Worm (Caenorhabditis elegans): ENCODE measurements around the gene gld-3.

Gene gld-3

DNA sequence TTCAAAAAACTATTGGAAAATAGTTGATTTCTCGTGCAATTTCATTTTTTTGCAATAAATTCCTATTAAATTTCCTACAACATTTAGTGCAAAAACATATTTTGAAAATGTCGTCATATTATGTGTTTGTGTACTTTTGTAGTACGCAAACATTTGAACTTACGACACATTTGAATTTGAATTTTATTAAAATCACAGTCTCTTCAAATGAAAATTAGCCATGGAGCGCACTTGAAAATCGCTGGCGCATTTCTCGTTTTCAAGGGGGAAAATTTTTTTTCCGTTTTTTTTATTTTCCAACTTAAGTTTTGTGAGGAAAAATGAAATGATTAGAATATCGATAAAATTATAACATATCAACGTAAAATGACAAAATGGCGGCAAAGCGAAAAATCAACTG is 15.1 kb downstream of the gld-3 start (continued):
- TF ChIP-seq die-1 (tag; optimal IDR thresholded peaks at IDR 0.05) (no peak), sea-2 (GFP tag; IDR thresholded peaks at IDR 0.05) (no peak), madf-10 (tag; optimal IDR thresholded peaks at IDR 0.05) (no peak), ccch-3 (GFP tag; optimal IDR thresholded peaks at IDR 0.05) (no peak), cebp-1 (GFP tag; IDR thresholded peaks at IDR 0.05) (no peak), cebp-1 (tag; optimal IDR thresholded peaks at IDR 0.05) (no peak), F33H1.4 (GFP tag; IDR thresholded peaks at IDR 0.05) (peak; percentile 61), F52B5.7 (tag; optimal IDR thresholded peaks at IDR 0.05) (no peak), pbrm-1 (GFP tag; IDR thresholded peaks at IDR 0.05) (no peak), athp-1 (tag; optimal IDR thresholded peaks at IDR 0.05) (no peak), akir-1 (GFP tag; optimal IDR thresholded peaks at IDR 0.05) (no peak), rpc-1 (optimal IDR thresholded peaks at IDR 0.05) (no peak), rpc-1 (tag; optimal IDR thresholded peaks at IDR 0.05) (no peak), nhr-179 (tag; optimal IDR thresholded peaks at IDR 0.05) (no peak), Y79H2A.3 (GFP tag; conservative IDR thresholded peaks at IDR 0.05) (no peak), let-607 (tag; optimal IDR thresholded peaks at IDR 0.05) (no peak), ztf-26 (tag; optimal IDR thresholded peaks at IDR 0.05) (no peak), atf-7 (tag; optimal IDR thresholded peaks at IDR 0.05) (no peak), F57A8.1 (GFP tag; optimal IDR thresholded peaks at IDR 0.05) (no peak), nhr-120 (GFP tag; IDR thresholded peaks at IDR 0.05) (no peak), lin-40 (tag; optimal IDR thresholded peaks at IDR 0.05) (peak; percentile 27), dox-1 (GFP tag; IDR thresholded peaks at IDR 0.05) (no peak), Y53G8AR.9 (GFP tag; conservative IDR thresholded peaks at IDR 0.05) (no peak), tlf-1 (GFP tag; optimal IDR thresholded peaks at IDR 0.05) (peak; percentile 55), lin-35 (GFP tag; optimal IDR thresholded peaks at IDR 0.05) (peak in 1 of 3 experiments; percentile 76), hlh-26 (GFP tag; conservative IDR thresholded peaks at IDR 0.05) (no peak), F37B4.10 (GFP tag; IDR thresholded peaks at IDR 0.05) (no peak), lir-1 (GFP tag; conservative IDR thresholded peaks at IDR 0.05) (no peak), snpc-3.4 (tag; optimal IDR thresholded peaks at IDR 0.05) (peak; percentile 78), egrh-3 (GFP tag; IDR thresholded peaks at IDR 0.05) (no peak), lsy-27 (tag; optimal IDR thresholded peaks at IDR 0.05; ENCODE audit: borderline replicate concordance, insufficient read depth) (no peak), rcor-1 (GFP tag; IDR thresholded peaks at IDR 0.05) (no peak), fkh-3 (tag; optimal IDR thresholded peaks at IDR 0.05) (no peak), B0019.2 (GFP tag; conservative IDR thresholded peaks at IDR 0.05) (peak; percentile 61), Y53F4B.3 (GFP tag; IDR thresholded peaks at IDR 0.05) (no peak), sptf-2 (GFP tag; optimal IDR thresholded peaks at IDR 0.05) (no peak), ceh-91 (GFP tag; IDR thresholded peaks at IDR 0.05) (peak; percentile 78), xnd-1 (tag; optimal IDR thresholded peaks at IDR 0.05) (peak; percentile 51), lsl-1 (GFP tag; optimal IDR thresholded peaks at IDR 0.05) (peak; percentile 84), chd-7 (tag; optimal IDR thresholded peaks at IDR 0.05) (no peak), dpff-1 (tag; optimal IDR thresholded peaks at IDR 0.05) (no peak), let-526 (GFP tag; IDR thresholded peaks at IDR 0.05) (no peak), ceh-40 (GFP tag; IDR thresholded peaks at IDR 0.05) (no peak)

Measured in whole organism, young adult.